Worm (Caenorhabditis elegans): Measurements from ENCODE around the gene Y42A5A.5.

Y42A5A.5 gene

ce11 chrV:11075209-11076027, 34.1 kb downstream of the Y42A5A.5 start (continued):
- TF ChIP-seq nhr-25 (tag; optimal IDR thresholded peaks at IDR 0.05; ENCODE audit: borderline replicate concordance, insufficient read depth) (peak; percentile 18), egl-27 (tag; optimal IDR thresholded peaks at IDR 0.05) (no peak), zag-1 (tag; optimal IDR thresholded peaks at IDR 0.05) (no peak), unc-39 (tag; optimal IDR thresholded peaks at IDR 0.05) (no peak), ZK337.2 (GFP tag; IDR thresholded peaks at IDR 0.05) (no peak), pha-4 (GFP tag; IDR thresholded peaks at IDR 0.05) (no peak; the same call in 1 of the 2 replicates), pha-4 (tag; optimal IDR thresholded peaks at IDR 0.05) (no peak), F10B5.3 (tag; optimal IDR thresholded peaks at IDR 0.05) (peak; percentile 52), zip-2 (tag; optimal IDR thresholded peaks at IDR 0.05) (no peak), attf-4 (tag; optimal IDR thresholded peaks at IDR 0.05) (no peak), dve-1 (tag; optimal IDR thresholded peaks at IDR 0.05; ENCODE audit: insufficient read depth) (peak; percentile 28), sdz-12 (GFP tag; optimal IDR thresholded peaks at IDR 0.05) (no peak), egl-43 (GFP tag; IDR thresholded peaks at IDR 0.05) (peak; percentile 87), vab-7 (GFP tag; IDR thresholded peaks at IDR 0.05) (no peak), cey-2 (tag; optimal IDR thresholded peaks at IDR 0.05; ENCODE audit: borderline replicate concordance, insufficient read depth) (no peak), daf-8 (GFP tag; IDR thresholded peaks at IDR 0.05) (no peak), F37D6.2 (tag; optimal IDR thresholded peaks at IDR 0.05) (peak; percentile 4), ztf-11 (tag; optimal IDR thresholded peaks at IDR 0.05) (no peak), T20F7.1 (GFP tag; optimal IDR thresholded peaks at IDR 0.05) (no peak), dpl-1 (GFP tag; optimal IDR thresholded peaks at IDR 0.05) (peak; percentile 7), ztf-7 (tag; optimal IDR thresholded peaks at IDR 0.05) (no peak), lin-1 (GFP tag; IDR thresholded peaks at IDR 0.05) (no peak), duxl-1 (tag; optimal IDR thresholded peaks at IDR 0.05; ENCODE audit: poor library complexity) (no peak), spr-3 (GFP tag; optimal IDR thresholded peaks at IDR 0.05) (no peak), jun-1 (tag; optimal IDR thresholded peaks at IDR 0.05) (no peak), aha-1 (tag) (peak; percentile 80), hmg-1.1 (GFP tag; IDR thresholded peaks at IDR 0.05) (no peak; the same call in 1 of the 2 replicates), unc-62 (GFP tag; optimal IDR thresholded peaks at IDR 0.05 in 1 of 2) (peak in 1 of 2 experiments; percentile 93), unc-62 (tag; optimal IDR thresholded peaks at IDR 0.05) (no peak), nhr-11 (tag; optimal IDR thresholded peaks at IDR 0.05) (no peak), zip-11 (GFP tag; IDR thresholded peaks at IDR 0.05) (no peak), Y105C5A.15 (GFP tag; IDR thresholded peaks at IDR 0.05) (no peak), fos-1 (tag; optimal IDR thresholded peaks at IDR 0.05) (no peak), ctbp-1 (GFP tag; IDR thresholded peaks at IDR 0.05) (peak; percentile 74), aly-2 (tag; optimal IDR thresholded peaks at IDR 0.05) (no peak), php-3 (GFP tag; IDR thresholded peaks at IDR 0.05) (no peak), nhr-111 (GFP tag; optimal IDR thresholded peaks at IDR 0.05) (no peak), nhr-237 (tag; optimal IDR thresholded peaks at IDR 0.05) (no peak), fkh-10 (GFP tag; optimal IDR thresholded peaks at IDR 0.05) (peak; percentile 34), mdt-29 (GFP tag; IDR thresholded peaks at IDR 0.05) (no peak), tag-97 (GFP tag; IDR thresholded peaks at IDR 0.05) (no peak), lin-38 (GFP tag; IDR thresholded peaks at IDR 0.05) (peak; percentile 42), saeg-2 (GFP tag; IDR thresholded peaks at IDR 0.05) (no peak), ama-1 (optimal IDR thresholded peaks at IDR 0.05) (no peak), T26A8.4 (GFP tag; IDR thresholded peaks at IDR 0.05) (0 out of 2 replicates have a peak, but pooled peaks have one; percentile 19), mes-2 (tag; optimal IDR thresholded peaks at IDR 0.05; ENCODE audit: poor library complexity, severe bottlenecking) (peak; percentile 39), zfp-3 (GFP tag; conservative IDR thresholded peaks at IDR 0.05) (0 out of 2 replicates have a peak, but pooled peaks have one; percentile 41), ceh-32 (tag; optimal IDR thresholded peaks at IDR 0.05; ENCODE audit: poor library complexity) (no peak), ceh-82 (tag; optimal IDR thresholded peaks at IDR 0.05) (no peak), dmd-8 (GFP tag; IDR thresholded peaks at IDR 0.05) (0 out of 2 replicates have a peak, but pooled peaks have one; percentile 44)
